Worm (Caenorhabditis elegans) whole organism, early embryonic: ENCODE measurements around the gene dmsr-14.

Experiments used
- B0310.2 ChIP-seq: sonication (generic microtip); optimal IDR thresholded peaks from 2 replicates; lab custom pipeline; 2016; ENCODE audit warnings: mild to moderate bottlenecking, missing genetic modification characterization, missing compliant biosample characterization
- aly-1 ChIP-seq: sonication (generic microtip); optimal IDR thresholded peaks from 2 replicates; lab custom pipeline; 2016; ENCODE audit warnings: missing genetic modification characterization, missing compliant biosample characterization
- ama-1 ChIP-seq: fragments of 150-350 bp; optimal IDR thresholded peaks from 2 replicates; lab custom pipeline; 2014
- ceh-13 ChIP-seq: fragments of 200-800 bp; sonication (Bioruptor generic); optimal IDR thresholded peaks from 2 replicates; lab custom pipeline; 2018; ENCODE audit warnings: mild to moderate bottlenecking, missing genetic modification characterization, missing compliant biosample characterization
- flt-1 ChIP-seq: fragments of 200-800 bp; sonication (Bioruptor generic); IDR thresholded peaks from 2 replicates; pipeline ENCODE4 v1.3.6; 2022; ENCODE audit warnings: missing genetic modification characterization, missing compliant biosample characterization
- hmbx-1 ChIP-seq: sonication (generic microtip); optimal IDR thresholded peaks from 2 replicates; lab custom pipeline; 2016; ENCODE audit warnings: mild to moderate bottlenecking, missing genetic modification characterization, missing compliant biosample characterization
- scrt-1 ChIP-seq: fragments of 200-800 bp; sonication (Bioruptor generic); IDR thresholded peaks from 2 replicates; pipeline ENCODE4 v1.3.6; 2022; ENCODE audit warnings: missing genetic modification characterization, missing compliant biosample characterization

ce11 chrV:6821509-6821908, 4.4 kb upstream of the dmsr-14 start, which contains the start of gene T15B7.8:
- TF ChIP-seq flt-1 (GFP tag; lab: Robert Waterston, UW) (no peak), hmbx-1 (tag; lab: Kevin White, UChicago) (no peak), aly-1 (tag; lab: Kevin White, UChicago) (no peak), ama-1 (lab: Kevin White, UChicago) (no peak), scrt-1 (GFP tag; lab: Robert Waterston, UW) (no peak), B0310.2 (tag; lab: Kevin White, UChicago) (no peak), ceh-13 (GFP tag; lab: Kevin White, UChicago) (no peak)
